Worm (Caenorhabditis elegans): ENCODE measurements around the gene ptr-25.

Gene ptr-25

ce11 chrIII:10521219-10521618 is 33.3 kb downstream of the ptr-25 start:
- TF ChIP-seq nhr-25 (tag; optimal IDR thresholded peaks at IDR 0.05) = no peak
- TF ChIP-seq ztf-1 (GFP tag; conservative IDR thresholded peaks at IDR 0.05) = no peak
- TF ChIP-seq nhr-10 (tag; optimal IDR thresholded peaks at IDR 0.05) = no peak
- no peak for TF ChIP-seq sma-3 (GFP tag; optimal IDR thresholded peaks at IDR 0.05)
- TF ChIP-seq nhr-21 (tag; optimal IDR thresholded peaks at IDR 0.05) = no peak
- no peak for TF ChIP-seq blmp-1 (tag; optimal IDR thresholded peaks at IDR 0.05; ENCODE audit: insufficient read depth)
- TF ChIP-seq dmd-4 (tag; optimal IDR thresholded peaks at IDR 0.05) = no peak

ce11 chrIII:10523025-10523424 is 35.1 kb downstream of the ptr-25 start:
- TF ChIP-seq mab-5 (tag; optimal IDR thresholded peaks at IDR 0.05) (peak; percentile 72), gmeb-1 (tag; optimal IDR thresholded peaks at IDR 0.05) (no peak), unc-55 (GFP tag; optimal IDR thresholded peaks at IDR 0.05) (peak; percentile 75), ztf-1 (GFP tag; conservative IDR thresholded peaks at IDR 0.05) (no peak), ceh-82 (tag; optimal IDR thresholded peaks at IDR 0.05) (no peak), lin-11 (tag; optimal IDR thresholded peaks at IDR 0.05) (no peak), peb-1 (tag; optimal IDR thresholded peaks at IDR 0.05) (no peak)

ce11 chrIII:10524823-10525222 is 36.9 kb downstream of the ptr-25 start:
- peak; percentile 35 for TF ChIP-seq snpc-4 (tag; optimal IDR thresholded peaks at IDR 0.05)
- no peak for TF ChIP-seq mdl-1 (tag; optimal IDR thresholded peaks at IDR 0.05)
- no peak for TF ChIP-seq mbf-1 (tag; optimal IDR thresholded peaks at IDR 0.05)
- no peak for TF ChIP-seq nhr-10 (tag; optimal IDR thresholded peaks at IDR 0.05)

- TF ChIP-seq egl-27 (tag; optimal IDR thresholded peaks at IDR 0.05) = no peak
- no peak for TF ChIP-seq aly-2 (tag; optimal IDR thresholded peaks at IDR 0.05)
- peak in 1 of 2 experiments; percentile 45 for TF ChIP-seq lsy-2 (tag; optimal IDR thresholded peaks at IDR 0.05)
- peak; percentile 30 for TF ChIP-seq ztf-4 (tag; optimal IDR thresholded peaks at IDR 0.05)
- peak; percentile 31 for TF ChIP-seq F13H6.1 (tag; optimal IDR thresholded peaks at IDR 0.05)
- no peak for TF ChIP-seq unc-55 (GFP tag; optimal IDR thresholded peaks at IDR 0.05)
- no peak for TF ChIP-seq sma-9 (GFP tag; optimal IDR thresholded peaks at IDR 0.05)
- no peak for TF ChIP-seq sma-9 (tag; optimal IDR thresholded peaks at IDR 0.05)
- TF ChIP-seq nhr-129 (tag; optimal IDR thresholded peaks at IDR 0.05) = peak; percentile 72
- no peak for TF ChIP-seq R02D3.7 (tag; optimal IDR thresholded peaks at IDR 0.05)
- TF ChIP-seq nhr-6 (tag; optimal IDR thresholded peaks at IDR 0.05) = no peak
These were observed 38.0 kb downstream of the ptr-25 start for ce11 chrIII:10525927-10526326.

DNA sequence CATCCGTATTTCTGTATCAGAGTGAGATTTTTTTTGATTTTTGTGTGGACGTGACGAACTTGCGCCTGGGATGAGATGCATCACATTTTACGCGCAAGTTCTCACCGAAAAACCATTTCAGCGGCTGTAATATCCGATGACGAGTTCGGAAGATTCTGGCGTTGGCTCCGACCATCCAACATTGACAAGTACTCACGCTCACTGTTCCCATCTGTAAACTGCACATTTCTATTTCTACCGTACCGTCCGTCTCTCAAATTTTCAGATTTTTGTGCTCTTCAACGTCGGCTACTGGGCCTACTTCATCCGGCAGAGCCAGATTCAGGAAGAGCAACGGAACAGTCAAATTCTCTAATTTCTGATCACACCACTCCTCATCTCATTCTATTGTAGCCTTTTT is 39.5 kb downstream of the ptr-25 start:
- no peak for TF ChIP-seq sem-4 (tag; optimal IDR thresholded peaks at IDR 0.05)
- TF ChIP-seq nhr-129 (tag; optimal IDR thresholded peaks at IDR 0.05) = no peak
- no peak for TF ChIP-seq elt-3 (tag; optimal IDR thresholded peaks at IDR 0.05)
- TF ChIP-seq nhr-25 (tag; optimal IDR thresholded peaks at IDR 0.05) = no peak
- TF ChIP-seq Y55F3AM.14 (GFP tag; optimal IDR thresholded peaks at IDR 0.05) = no peak
- TF ChIP-seq alr-1 (tag; optimal IDR thresholded peaks at IDR 0.05) = no peak
- no peak for TF ChIP-seq ceh-16 (tag; optimal IDR thresholded peaks at IDR 0.05)
- no peak for TF ChIP-seq unc-55 (GFP tag; optimal IDR thresholded peaks at IDR 0.05)
- TF ChIP-seq ama-1 (optimal IDR thresholded peaks at IDR 0.05) = no peak
- TF ChIP-seq nhr-11 (tag; optimal IDR thresholded peaks at IDR 0.05) = no peak
- TF ChIP-seq sma-3 (GFP tag; optimal IDR thresholded peaks at IDR 0.05) = no peak
- no peak for TF ChIP-seq nhr-6 (tag; optimal IDR thresholded peaks at IDR 0.05)
- TF ChIP-seq zag-1 (tag; optimal IDR thresholded peaks at IDR 0.05) = no peak

- TF ChIP-seq lin-39 (tag; optimal IDR thresholded peaks at IDR 0.05) = no peak
- TF ChIP-seq mbf-1 (tag; optimal IDR thresholded peaks at IDR 0.05) = no peak
- peak; percentile 67 for TF ChIP-seq sma-9 (GFP tag; optimal IDR thresholded peaks at IDR 0.05)
- TF ChIP-seq sma-9 (tag; optimal IDR thresholded peaks at IDR 0.05) = no peak
- peak; percentile 57 for TF ChIP-seq gmeb-1 (tag; optimal IDR thresholded peaks at IDR 0.05)
- TF ChIP-seq nhr-25 (tag; optimal IDR thresholded peaks at IDR 0.05) = peak; percentile 27
- TF ChIP-seq fos-1 (tag; optimal IDR thresholded peaks at IDR 0.05) = peak; percentile 96
- TF ChIP-seq lin-11 (tag; optimal IDR thresholded peaks at IDR 0.05) = no peak
- peak; percentile 55 for TF ChIP-seq sma-3 (GFP tag; optimal IDR thresholded peaks at IDR 0.05)
- TF ChIP-seq crh-2 (tag; optimal IDR thresholded peaks at IDR 0.05) = peak; percentile 86
- peak; percentile 75 for TF ChIP-seq nhr-129 (tag; optimal IDR thresholded peaks at IDR 0.05)
- TF ChIP-seq F13H6.1 (tag; optimal IDR thresholded peaks at IDR 0.05) = peak; percentile 19
- TF ChIP-seq blmp-1 (tag; optimal IDR thresholded peaks at IDR 0.05; ENCODE audit: insufficient read depth) = peak; percentile 6
- peak; percentile 67 for TF ChIP-seq nhr-21 (tag; optimal IDR thresholded peaks at IDR 0.05)
These were observed 45.4 kb downstream of the ptr-25 start for ce11 chrIII:10533310-10533709.

Data from whole organism, L2 larva.